Worm (Caenorhabditis elegans): Measurements from ENCODE around the gene hpx-2.

The hpx-2 gene

ce11 chrV:13873323-13873722 is 23.1 kb downstream of the hpx-2 start:
- TF ChIP-seq npax-4 (tag; optimal IDR thresholded peaks at IDR 0.05) (no peak), mec-3 (tag; optimal IDR thresholded peaks at IDR 0.05; ENCODE audit: borderline replicate concordance) (no peak), sox-2 (GFP tag; IDR thresholded peaks at IDR 0.05) (no peak), che-1 (tag; optimal IDR thresholded peaks at IDR 0.05) (no peak), dve-1 (tag; optimal IDR thresholded peaks at IDR 0.05) (no peak), fax-1 (tag; optimal IDR thresholded peaks at IDR 0.05) (no peak), unc-55 (GFP tag; optimal IDR thresholded peaks at IDR 0.05) (no peak), dmd-4 (tag; optimal IDR thresholded peaks at IDR 0.05; ENCODE audit: borderline replicate concordance) (no peak), ceh-9 (tag; optimal IDR thresholded peaks at IDR 0.05) (no peak), ama-1 (optimal IDR thresholded peaks at IDR 0.05) (no peak), unc-3 (GFP tag; conservative IDR thresholded peaks at IDR 0.05) (no peak), unc-3 (tag; optimal IDR thresholded peaks at IDR 0.05) (no peak), sox-4 (tag; optimal IDR thresholded peaks at IDR 0.05) (no peak), ceh-31 (tag; optimal IDR thresholded peaks at IDR 0.05) (no peak)

ce11 chrV:13876529-13876928 is 26.3 kb downstream of the hpx-2 start, which contains the start of gene T22G5.1:
TSS of gene T22G5.1 (plus strand) at chrV:13876829.
- TF ChIP-seq ceh-48 (tag; optimal IDR thresholded peaks at IDR 0.05) (no peak), ama-1 (optimal IDR thresholded peaks at IDR 0.05) (no peak), hlh-6 (tag; optimal IDR thresholded peaks at IDR 0.05) (no peak), elt-2 (tag; optimal IDR thresholded peaks at IDR 0.05) (no peak), syd-9 (tag; optimal IDR thresholded peaks at IDR 0.05) (no peak), ceh-2 (tag; optimal IDR thresholded peaks at IDR 0.05) (no peak), ceh-14 (tag; optimal IDR thresholded peaks at IDR 0.05) (no peak), nhr-232 (tag; optimal IDR thresholded peaks at IDR 0.05) (no peak), ceh-9 (tag; optimal IDR thresholded peaks at IDR 0.05) (no peak), ref-2 (tag; optimal IDR thresholded peaks at IDR 0.05) (no peak), unc-42 (tag; optimal IDR thresholded peaks at IDR 0.05) (no peak), K02D7.2 (tag; optimal IDR thresholded peaks at IDR 0.05) (no peak), pha-2 (tag; optimal IDR thresholded peaks at IDR 0.05) (no peak), hlh-15 (tag; optimal IDR thresholded peaks at IDR 0.05) (no peak), ttx-3 (tag; optimal IDR thresholded peaks at IDR 0.05) (no peak)

- TF ChIP-seq rnt-1 (tag; optimal IDR thresholded peaks at IDR 0.05) (no peak), Y22D7AL.16 (tag; optimal IDR thresholded peaks at IDR 0.05) (no peak), syd-9 (tag; optimal IDR thresholded peaks at IDR 0.05) (no peak), hlh-13 (GFP tag; optimal IDR thresholded peaks at IDR 0.05) (no peak), lin-11 (tag; optimal IDR thresholded peaks at IDR 0.05) (no peak), ceh-22 (tag; optimal IDR thresholded peaks at IDR 0.05) (no peak), pax-1 (tag; optimal IDR thresholded peaks at IDR 0.05) (no peak), ceh-2 (tag; optimal IDR thresholded peaks at IDR 0.05) (no peak), ceh-45 (GFP tag; IDR thresholded peaks at IDR 0.05) (no peak), ahr-1 (tag; optimal IDR thresholded peaks at IDR 0.05) (no peak)
Measured at ce11 chrV:13878226-13878625, 28.0 kb downstream of the hpx-2 start.

- TF ChIP-seq zip-5 (tag; optimal IDR thresholded peaks at IDR 0.05): no peak
- no peak for TF ChIP-seq ref-2 (tag; optimal IDR thresholded peaks at IDR 0.05)
- TF ChIP-seq ceh-14 (tag; optimal IDR thresholded peaks at IDR 0.05): no peak
- TF ChIP-seq K09A11.1 (tag; optimal IDR thresholded peaks at IDR 0.05; ENCODE audit: insufficient read depth): no peak
- TF ChIP-seq pros-1 (tag; optimal IDR thresholded peaks at IDR 0.05): no peak
- TF ChIP-seq ceh-22 (tag; optimal IDR thresholded peaks at IDR 0.05): no peak
- no peak for TF ChIP-seq madf-2 (tag; optimal IDR thresholded peaks at IDR 0.05)
- no peak for TF ChIP-seq ceh-45 (GFP tag; IDR thresholded peaks at IDR 0.05)
- no peak for TF ChIP-seq C08G9.2 (tag; optimal IDR thresholded peaks at IDR 0.05)
- no peak for TF ChIP-seq nhr-232 (tag; optimal IDR thresholded peaks at IDR 0.05)
- no peak for TF ChIP-seq T23F11.4 (GFP tag; optimal IDR thresholded peaks at IDR 0.05)
- no peak for TF ChIP-seq hlh-30 (tag; optimal IDR thresholded peaks at IDR 0.05; ENCODE audit: insufficient read depth)
- TF ChIP-seq che-1 (tag; optimal IDR thresholded peaks at IDR 0.05): no peak
Measured at ce11 chrV:13879241-13879640, 29.0 kb downstream of the hpx-2 start, which contains the start of gene lbp-7. TSS of gene lbp-7 (plus strand) at chrV:13879552.

Measured in whole organism, late embryonic.